Worm (Caenorhabditis elegans): ENCODE measurements around the gene tag-342.

DNA sequence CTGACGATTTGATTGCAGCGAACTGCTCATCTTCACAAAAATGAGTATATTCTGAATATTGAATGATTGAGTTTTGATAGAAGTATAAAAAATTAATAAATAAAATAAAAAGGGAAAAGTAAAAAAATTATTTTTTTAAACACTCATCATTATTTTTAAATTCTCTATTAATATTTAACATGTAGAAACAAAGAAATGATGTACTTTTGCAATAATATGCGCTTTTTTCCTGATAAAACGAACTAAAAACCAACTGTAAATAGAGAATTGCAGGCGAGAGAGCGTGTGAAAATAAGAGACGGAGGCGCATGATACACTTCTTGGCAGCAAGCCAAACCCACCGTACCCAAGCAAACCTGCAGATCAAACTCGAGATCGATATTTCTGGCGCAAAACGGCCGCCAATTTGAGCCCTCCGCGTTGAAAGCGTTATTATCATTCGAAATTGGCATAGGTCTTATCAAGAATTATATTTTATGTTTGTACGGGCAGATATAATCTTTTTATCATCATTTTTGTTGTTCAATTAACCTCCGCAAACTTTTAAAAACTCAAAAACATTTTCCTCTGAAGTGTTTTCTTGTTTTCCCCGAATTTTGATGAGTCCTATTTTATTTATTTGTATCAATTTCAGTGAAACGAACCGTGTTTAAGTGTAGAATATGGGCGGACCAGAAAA lies 11.8 kb upstream of the tag-342 start, which contains the start of the genes rheb-1 and spk-1:
- TF ChIP-seq him-1 (tag; optimal IDR thresholded peaks at IDR 0.05) (peak; percentile 8), W03F9.2 (tag; optimal IDR thresholded peaks at IDR 0.05) (peak; percentile 94)
